Fruit fly (Drosophila melanogaster) S2 (cell line): ENCODE measurements around the gene plum.

ENCODE experiments used
- CG8478 ChIP-seq: fragments of >200 bp; optimal IDR thresholded peaks from 2 replicates; lab custom pipeline; 2018
- CTCF ChIP-seq, 2 experiments: fragments of >200 bp; optimal IDR thresholded peaks; 2 replicates each; lab custom pipeline; 2018

DNA sequence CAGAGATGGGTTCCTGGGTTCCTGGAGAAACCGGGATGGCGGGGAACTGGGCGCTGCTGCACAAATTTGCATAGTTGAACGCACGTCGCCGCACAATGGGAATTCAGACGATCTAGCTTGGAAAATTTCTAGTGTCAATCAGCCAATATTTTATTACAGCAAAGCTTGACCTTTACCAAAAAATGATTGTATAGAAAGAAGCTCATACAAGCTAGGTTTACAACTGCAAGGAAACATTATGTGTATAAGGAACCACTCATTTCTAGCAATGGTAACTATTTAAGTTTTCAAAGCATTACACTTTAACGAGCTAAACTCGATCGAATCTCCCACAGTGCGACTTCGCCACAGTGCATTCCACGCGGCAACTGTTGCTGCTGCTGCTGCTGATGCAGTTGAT, 54.7 kb downstream of the plum start:
- TF ChIP-seq CG8478 (no peak), CTCF (optimal IDR thresholded peaks at IDR 0.05; lab: Kevin White, UChicago) (no peak)
